Worm (Caenorhabditis elegans) whole organism, early embryonic: Measurements from ENCODE around the gene F36G9.15.

Experiments
- B0310.2 ChIP-seq: sonication (generic microtip); optimal IDR thresholded peaks from 2 replicates; lab custom pipeline; 2016; ENCODE audit warnings: mild to moderate bottlenecking, missing genetic modification characterization, missing compliant biosample characterization
- F13C5.2 ChIP-seq: sonication (generic microtip); optimal IDR thresholded peaks from 2 replicates; lab custom pipeline; 2017; ENCODE audit warnings: mild to moderate bottlenecking, missing genetic modification characterization, inconsistent platforms, missing compliant biosample characterization
- aly-1 ChIP-seq: sonication (generic microtip); optimal IDR thresholded peaks from 2 replicates; lab custom pipeline; 2016; ENCODE audit warnings: missing genetic modification characterization, missing compliant biosample characterization
- ama-1 ChIP-seq: fragments of 150-350 bp; optimal IDR thresholded peaks from 2 replicates; lab custom pipeline; 2014
- ceh-36 ChIP-seq: sonication (generic microtip); optimal IDR thresholded peaks from 2 replicates; lab custom pipeline; 2016; ENCODE audit warnings: missing genetic modification characterization, inconsistent platforms, missing compliant biosample characterization
- flt-1 ChIP-seq: fragments of 200-800 bp; sonication (Bioruptor generic); IDR thresholded peaks from 2 replicates; pipeline ENCODE4 v1.3.6; 2022; ENCODE audit warnings: missing genetic modification characterization, missing compliant biosample characterization
- hmg-4 ChIP-seq: fragments of 200-800 bp; sonication (Bioruptor generic); optimal IDR thresholded peaks from 2 replicates; lab custom pipeline; 2018; ENCODE audit warnings: mild to moderate bottlenecking, missing genetic modification characterization, missing compliant biosample characterization
- scrt-1 ChIP-seq: fragments of 200-800 bp; sonication (Bioruptor generic); IDR thresholded peaks from 2 replicates; pipeline ENCODE4 v1.3.6; 2022; ENCODE audit warnings: missing genetic modification characterization, missing compliant biosample characterization
- sea-1 ChIP-seq: fragments of 200-800 bp; sonication (Bioruptor generic); conservative IDR thresholded peaks from 2 replicates; pipeline ENCODE4 v1.3.6; 2022; ENCODE audit warnings: missing genetic modification characterization, missing compliant biosample characterization
- tbx-11 ChIP-seq: fragments of 200-800 bp; sonication (Bioruptor generic); IDR thresholded peaks from 2 replicates; pipeline ENCODE4 v1.3.6; 2022; ENCODE audit warnings: missing genetic modification characterization, missing compliant biosample characterization
- tbx-37 ChIP-seq: fragments of 200-800 bp; sonication (Bioruptor generic); conservative IDR thresholded peaks from 2 replicates; pipeline ENCODE4 v1.3.6; 2022; ENCODE audit warnings: missing genetic modification reagents, missing genetic modification characterization, missing compliant biosample characterization
- tra-4 ChIP-seq: sonication (generic microtip); optimal IDR thresholded peaks from 2 replicates; lab custom pipeline; 2017; ENCODE audit warnings: missing genetic modification characterization, missing compliant biosample characterization

ce11 chrV:16007505-16007904 lies 19.5 kb upstream of the F36G9.15 start, which contains the start of gene str-231:
- TF ChIP-seq flt-1 (GFP tag; lab: Robert Waterston, UW): no peak
- TF ChIP-seq scrt-1 (GFP tag; lab: Robert Waterston, UW): no peak
- no peak for TF ChIP-seq ama-1 (lab: Kevin White, UChicago)
- TF ChIP-seq hmg-4 (GFP tag; lab: Kevin White, UChicago): no peak
- no peak for TF ChIP-seq tra-4 (tag; lab: Kevin White, UChicago)
- TF ChIP-seq tbx-11 (GFP tag; lab: Robert Waterston, UW): no peak
- TF ChIP-seq F13C5.2: no peak
- no peak for TF ChIP-seq sea-1
- TF ChIP-seq ceh-36 (tag; lab: Kevin White, UChicago): no peak
- no peak for TF ChIP-seq aly-1
- no peak for TF ChIP-seq B0310.2 (tag; lab: Kevin White, UChicago)
- TF ChIP-seq tbx-37 (GFP tag; lab: Robert Waterston, UW): no peak
